Fruit fly (Drosophila melanogaster) Kc167 (cell line): Measurements from ENCODE around the gene CG4009.

Experiments used
- Myc ChIP-seq: fragments of >200 bp; optimal IDR thresholded peaks from 2 replicates; lab custom pipeline; 2017; ENCODE audit warnings: missing external identifiers
- Sin3A ChIP-seq: fragments of >200 bp; optimal IDR thresholded peaks from 2 replicates; lab custom pipeline; 2018; ENCODE audit warnings: missing external identifiers
- h ChIP-seq: fragments of >200 bp; optimal IDR thresholded peaks from 3 replicates; lab custom pipeline; 2018; ENCODE audit warnings: missing external identifiers
- insv ChIP-seq: fragments of >200 bp; optimal IDR thresholded peaks from 3 replicates; lab custom pipeline; 2018; ENCODE audit warnings: missing external identifiers
- psq ChIP-seq: fragments of >200 bp; optimal IDR thresholded peaks from 2 replicates; lab custom pipeline; 2017; ENCODE audit warnings: missing external identifiers
- ttk ChIP-seq: sonication (Bioruptor generic); optimal IDR thresholded peaks from 2 replicates; lab custom pipeline; 2017; ENCODE audit warnings: missing external identifiers

dm6 chr3R:17066077-17066476 lies 30.2 kb upstream of the CG4009 start:
- TF ChIP-seq insv (no peak), psq (lab: Kevin White, UChicago) (no peak), h (lab: Kevin White, UChicago) (no peak), ttk (lab: Kevin White, UChicago) (no peak), Myc (no peak), Sin3A (lab: Kevin White, UChicago) (no peak)
